Fruit fly (Drosophila melanogaster) whole organism, prepupa: ENCODE measurements around the gene CG14968.

ENCODE experiments used
- Blimp-1 ChIP-seq: fragments of 200-800 bp; sonication (Bioruptor generic); optimal IDR thresholded peaks from 3 replicates; lab custom pipeline; 2017; ENCODE audit warnings: missing biosample characterization, missing genetic modification characterization, mild to moderate bottlenecking, moderate library complexity, missing genetic modification reagents
- CG16779 ChIP-seq: fragments of 200-800 bp; sonication (Bioruptor generic); optimal IDR thresholded peaks from 3 replicates; lab custom pipeline; 2017; ENCODE audit warnings: missing biosample characterization, mild to moderate bottlenecking, missing genetic modification characterization
- CG8319 ChIP-seq: fragments of 200-800 bp; sonication (Bioruptor generic); optimal IDR thresholded peaks from 3 replicates; lab custom pipeline; 2016; ENCODE audit warnings: missing biosample characterization, missing genetic modification characterization
- Eip93F ChIP-seq: fragments of 200-800 bp; sonication (Bioruptor generic); optimal IDR thresholded peaks from 2 replicates; lab custom pipeline; 2016; ENCODE audit warnings: missing biosample characterization, mild to moderate bottlenecking, missing genetic modification characterization
- Lpt ChIP-seq: fragments of 200-800 bp; sonication (Bioruptor generic); optimal IDR thresholded peaks from 3 replicates; lab custom pipeline; 2016; ENCODE audit warnings: missing biosample characterization, missing genetic modification characterization
- Met ChIP-seq: fragments of 200-800 bp; sonication (Bioruptor generic); optimal IDR thresholded peaks from 3 replicates; lab custom pipeline; 2016; ENCODE audit warnings: missing biosample characterization, missing genetic modification characterization
- OdsH ChIP-seq: fragments of 200-800 bp; sonication (Bioruptor generic); optimal IDR thresholded peaks from 3 replicates; lab custom pipeline; 2016; ENCODE audit warnings: missing biosample characterization, missing genetic modification characterization

DNA sequence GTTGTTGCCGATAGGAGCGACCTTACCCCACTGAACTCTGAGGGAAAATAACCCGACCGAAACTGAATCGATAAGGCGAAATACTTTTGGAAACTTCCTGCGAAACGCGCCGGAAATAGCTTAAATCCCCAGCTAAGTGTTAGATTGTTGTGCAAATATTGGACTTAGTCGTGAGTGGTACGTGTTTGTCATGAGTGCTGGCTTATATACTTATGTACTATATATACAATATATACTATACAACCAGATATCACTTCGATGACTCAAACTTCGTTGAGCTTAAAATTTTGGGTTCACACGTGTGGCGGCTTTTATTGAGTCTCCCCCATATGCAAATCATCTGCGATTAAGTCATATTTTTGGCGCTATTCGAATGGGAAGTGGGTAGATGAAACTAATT, 43.4 kb upstream of the CG14968 start:
- TF ChIP-seq CG8319 (no peak), OdsH (GFP tag; lab: Kevin White, UChicago) (no peak), Met (GFP tag; lab: Kevin White, UChicago) (no peak), Lpt (GFP tag; lab: Kevin White, UChicago) (no peak), CG16779 (no peak), Blimp-1 (GFP tag; lab: Kevin White, UChicago) (no peak), Eip93F (GFP tag; lab: Kevin White, UChicago) (no peak)
